Worm (Caenorhabditis elegans) whole organism, L2 larva: ENCODE measurements around the gene K02A2.5.
"Not testable (repeated sequence)": the region's sequence is repeated elsewhere in the genome, so short reads cannot be mapped to it uniquely, and the experiment has no call there.

Experiments used
- C34F6.9 ChIP-seq: fragments of 150-350 bp; optimal IDR thresholded peaks from 2 replicates; lab custom pipeline; 2014; ENCODE audit warnings: missing biosample characterization, missing genetic modification characterization
- ZK546.5 ChIP-seq: sonication (generic microtip); optimal IDR thresholded peaks from 2 replicates; lab custom pipeline; 2017; ENCODE audit warnings: missing biosample characterization, missing genetic modification characterization
- ama-1 ChIP-seq: fragments of 150-350 bp; optimal IDR thresholded peaks from 2 replicates; lab custom pipeline; 2018; ENCODE audit warnings: inconsistent platforms
- ceh-16 ChIP-seq: fragments of 150-350 bp; optimal IDR thresholded peaks from 2 replicates; lab custom pipeline; 2014; ENCODE audit warnings: missing biosample characterization, missing genetic modification characterization
- ceh-82 ChIP-seq: fragments of 150-350 bp; optimal IDR thresholded peaks from 2 replicates; lab custom pipeline; 2014; ENCODE audit warnings: missing biosample characterization, missing genetic modification characterization
- crh-2 ChIP-seq: sonication (generic microtip); optimal IDR thresholded peaks from 2 replicates; lab custom pipeline; 2017; ENCODE audit warnings: missing biosample characterization, missing genetic modification characterization
- dmd-4 ChIP-seq: sonication (generic microtip); optimal IDR thresholded peaks from 2 replicates; lab custom pipeline; 2017; ENCODE audit warnings: missing biosample characterization, missing genetic modification characterization
- elt-1 ChIP-seq: fragments of 150-350 bp; optimal IDR thresholded peaks from 2 replicates; lab custom pipeline; 2014; ENCODE audit warnings: missing biosample characterization, missing genetic modification characterization
- fos-1 ChIP-seq: fragments of 150-350 bp; optimal IDR thresholded peaks from 2 replicates; lab custom pipeline; 2014; ENCODE audit warnings: missing biosample characterization, missing genetic modification characterization
- lin-11 ChIP-seq: fragments of 150-350 bp; sonication (generic microtip); optimal IDR thresholded peaks from 2 replicates; lab custom pipeline; 2014; ENCODE audit warnings: missing biosample characterization, missing genetic modification characterization, inconsistent platforms, mixed read lengths
- lin-39 ChIP-seq: fragments of 150-350 bp; optimal IDR thresholded peaks from 2 replicates; lab custom pipeline; 2014; ENCODE audit warnings: missing biosample characterization, missing genetic modification reagents, missing genetic modification characterization
- lsy-2 ChIP-seq, 2 experiments: fragments of 150-350 bp in 1 of 2; sonication (generic microtip) in 1 of 2; optimal IDR thresholded peaks; 2 replicates each; lab custom pipeline; 2014 to 2017; ENCODE audit warnings: missing biosample characterization in 2 of 2, missing genetic modification characterization in 2 of 2
- mdl-1 ChIP-seq, 2 experiments: fragments of 150-350 bp in 1 of 2; sonication (generic microtip) in 1 of 2; optimal IDR thresholded peaks; 2 replicates each; lab custom pipeline; 2017; ENCODE audit warnings: missing biosample characterization in 2 of 2, missing genetic modification characterization in 2 of 2
- nhr-129 ChIP-seq: fragments of 150-350 bp; optimal IDR thresholded peaks from 2 replicates; lab custom pipeline; 2014; ENCODE audit warnings: missing biosample characterization, missing genetic modification characterization
- nhr-21 ChIP-seq: fragments of 150-350 bp; optimal IDR thresholded peaks from 2 replicates; lab custom pipeline; 2014; ENCODE audit warnings: missing biosample characterization, missing genetic modification characterization
- nhr-23 ChIP-seq: fragments of 150-350 bp; optimal IDR thresholded peaks from 2 replicates; lab custom pipeline; 2014; ENCODE audit warnings: missing biosample characterization, missing genetic modification reagents, missing genetic modification characterization
- nhr-237 ChIP-seq: fragments of 150-350 bp; optimal IDR thresholded peaks from 2 replicates; lab custom pipeline; 2014; ENCODE audit warnings: missing biosample characterization, missing genetic modification characterization
- nhr-6 ChIP-seq: fragments of 150-350 bp; optimal IDR thresholded peaks from 2 replicates; lab custom pipeline; 2014; ENCODE audit warnings: missing biosample characterization, missing genetic modification characterization
- peb-1 ChIP-seq: fragments of 150-350 bp; optimal IDR thresholded peaks from 2 replicates; lab custom pipeline; 2014; ENCODE audit warnings: missing biosample characterization, missing genetic modification characterization
- skn-1 ChIP-seq: sonication (generic microtip); optimal IDR thresholded peaks from 2 replicates; lab custom pipeline; 2017; ENCODE audit warnings: missing biosample characterization, missing genetic modification characterization
- sma-3 ChIP-seq: sonication (generic microtip); optimal IDR thresholded peaks from 2 replicates; lab custom pipeline; 2016; ENCODE audit warnings: missing genetic modification reagents, missing genetic modification characterization, missing compliant biosample characterization
- sma-9 ChIP-seq, 2 experiments: fragments of 150-350 bp in 1 of 2; sonication (generic microtip) in 1 of 2; optimal IDR thresholded peaks; 2 replicates each; lab custom pipeline; 2014 to 2016; ENCODE audit warnings: missing genetic modification characterization in 2 of 2, mild to moderate bottlenecking in 1 of 2, missing biosample characterization in 1 of 2, missing compliant biosample characterization in 1 of 2, missing genetic modification reagents in 1 of 2, moderate library complexity in 1 of 2
- snpc-4 ChIP-seq: fragments of 150-350 bp; optimal IDR thresholded peaks from 2 replicates; lab custom pipeline; 2014; ENCODE audit warnings: missing biosample characterization, missing genetic modification characterization
- unc-39 ChIP-seq: fragments of 150-350 bp; optimal IDR thresholded peaks from 2 replicates; lab custom pipeline; 2014; ENCODE audit warnings: missing biosample characterization, missing genetic modification characterization
- unc-55 ChIP-seq: fragments of 150-350 bp; sonication (generic microtip); optimal IDR thresholded peaks from 3 replicates; lab custom pipeline; 2014; ENCODE audit warnings: missing biosample characterization, missing genetic modification reagents, missing genetic modification characterization
- unc-62 ChIP-seq: fragments of 150-350 bp; optimal IDR thresholded peaks from 2 replicates; lab custom pipeline; 2014; ENCODE audit warnings: missing biosample characterization, missing genetic modification reagents, missing genetic modification characterization
- zag-1 ChIP-seq: fragments of 150-350 bp; optimal IDR thresholded peaks from 2 replicates; lab custom pipeline; 2014; ENCODE audit warnings: missing biosample characterization, missing genetic modification characterization
- ztf-1 ChIP-seq: fragments of 200-800 bp; sonication (Bioruptor generic); conservative IDR thresholded peaks from 2 replicates; pipeline ENCODE4 v1.3.6; 2022; ENCODE audit warnings: missing genetic modification characterization, missing compliant biosample characterization

Gene K02A2.5

DNA sequence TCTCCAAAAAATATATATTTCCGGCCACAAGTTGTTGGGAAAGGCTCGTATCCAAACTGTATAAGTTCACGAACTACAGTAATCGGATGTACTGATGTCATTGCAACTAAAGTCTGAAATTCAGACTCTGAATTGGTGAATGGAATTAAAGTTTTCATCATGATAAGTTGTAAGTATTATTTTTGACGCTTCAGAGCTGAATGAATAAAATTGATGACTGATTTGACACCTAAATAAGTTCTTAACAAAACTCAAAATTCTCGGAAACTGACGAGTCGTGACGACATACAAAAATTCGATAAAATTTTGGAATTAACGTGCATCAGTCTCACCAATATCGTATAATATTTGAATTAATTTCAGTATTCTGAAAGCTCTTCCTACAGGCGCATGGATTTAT lies 41.6 kb downstream of the K02A2.5 start, which contains the start of gene F43E2.11:
F43E2.11 (minus strand) TSS at position 101 of the 400 bp plus-strand sequence.
- TF ChIP-seq unc-62 (GFP tag; lab: Kevin White, UChicago); nhr-21 (tag; lab: Kevin White, UChicago); ama-1 (lab: Kevin White, UChicago): not testable (repeated sequence)

ce11 chrII:7368761-7369160 lies 43.1 kb downstream of the K02A2.5 start, which contains the start of gene F43E2.6:
Gene F43E2.6, minus strand, starts transcription at chrII:7368861.
- TF ChIP-seq nhr-6 (no peak), lin-11 (tag; lab: Kevin White, UChicago) (no peak), sma-3 (GFP tag; lab: Kevin White, UChicago) (no peak)
- TF ChIP-seq, all 48 proteins: peak for 0

ce11 chrII:7363990-7364455 lies 47.8 kb downstream of the K02A2.5 start, which contains the start of gene msra-1:
Gene msra-1, minus strand, starts transcription at chrII:7364040.
- TF ChIP-seq lin-39 (tag; lab: Kevin White, UChicago): no peak
- TF ChIP-seq skn-1 (tag; lab: Kevin White, UChicago): peak; percentile 99
- TF ChIP-seq nhr-129 (tag; lab: Kevin White, UChicago): peak; percentile 88
- no peak for TF ChIP-seq dmd-4 (tag; lab: Kevin White, UChicago)
- no peak for TF ChIP-seq unc-39 (tag; lab: Kevin White, UChicago)
- no peak for TF ChIP-seq ama-1 (lab: Kevin White, UChicago)
- no peak for TF ChIP-seq sma-3 (GFP tag; lab: Kevin White, UChicago)
- no peak for TF ChIP-seq zag-1 (tag; lab: Kevin White, UChicago)
- TF ChIP-seq peb-1 (tag; lab: Kevin White, UChicago): no peak
- no peak for TF ChIP-seq ZK546.5 (tag; lab: Kevin White, UChicago)
- peak; percentile 77 for TF ChIP-seq sma-9 (GFP tag; optimal IDR thresholded peaks at IDR 0.05; lab: Kevin White, UChicago)
- no peak for TF ChIP-seq sma-9 (tag; optimal IDR thresholded peaks at IDR 0.05; lab: Kevin White, UChicago)
- TF ChIP-seq nhr-21 (tag; lab: Kevin White, UChicago): no peak
- TF ChIP-seq snpc-4: no peak
- TF ChIP-seq crh-2 (tag; lab: Kevin White, UChicago): peak; percentile 75
- peak; percentile 39 for TF ChIP-seq unc-55 (GFP tag; lab: Kevin White, UChicago)
- no peak for TF ChIP-seq nhr-6
- TF ChIP-seq nhr-237 (tag; lab: Kevin White, UChicago): no peak
- TF ChIP-seq ztf-1 (GFP tag; lab: Robert Waterston, UW): no peak
- no peak for TF ChIP-seq nhr-23
- peak in 1 of 2 experiments; percentile 46 for TF ChIP-seq lsy-2 (tag; optimal IDR thresholded peaks at IDR 0.05; lab: Kevin White, UChicago)
- no peak for TF ChIP-seq ceh-16 (tag; lab: Kevin White, UChicago)
- peak; percentile 88 for TF ChIP-seq fos-1
- no peak for TF ChIP-seq mdl-1 (tag; optimal IDR thresholded peaks at IDR 0.05; lab: Kevin White, UChicago)
- peak; percentile 63 for TF ChIP-seq C34F6.9
- no peak for TF ChIP-seq ceh-82
- TF ChIP-seq elt-1 (tag; lab: Kevin White, UChicago): no peak
- no peak for TF ChIP-seq lin-11 (tag; lab: Kevin White, UChicago)
